Fruit fly (Drosophila melanogaster) whole organism, embryonic: ENCODE data around the gene Cpr73D.

Source experiments
- Abd-B ChIP-seq: fragments of 200-800 bp; sonication (Bioruptor generic); optimal IDR thresholded peaks from 2 replicates; lab custom pipeline; 2018; ENCODE audit warnings: missing biosample characterization, mild to moderate bottlenecking, missing genetic modification characterization, moderate library complexity
- Awh ChIP-seq: fragments of 200-800 bp; sonication (Bioruptor generic); IDR thresholded peaks from 2 replicates; pipeline ENCODE4, ENCODE4 v1.3.6; 2022; ENCODE audit warnings: missing biosample characterization, missing genetic modification characterization
- B-H1 ChIP-seq: fragments of 200-800 bp; sonication (Bioruptor generic); IDR thresholded peaks from 3 replicates; pipeline ENCODE4 v1.3.6; 2022; ENCODE audit warnings: missing biosample characterization, missing genetic modification characterization
- Bgb ChIP-seq: fragments of 200-800 bp; sonication (Bioruptor generic); IDR thresholded peaks from 2 replicates; pipeline ENCODE4 v1.3.6; 2022; ENCODE audit warnings: missing biosample characterization, missing genetic modification characterization; ENCODE audit not compliant: partially characterized antibody
- Blimp-1 ChIP-seq: fragments of 200-800 bp; sonication (Bioruptor generic); optimal IDR thresholded peaks from 3 replicates; lab custom pipeline; 2018; ENCODE audit warnings: missing biosample characterization, missing genetic modification characterization, mild to moderate bottlenecking, moderate library complexity, missing genetic modification reagents
- CG10209 ChIP-seq: fragments of 200-800 bp; sonication (Bioruptor generic); optimal IDR thresholded peaks from 3 replicates; lab custom pipeline; 2017; ENCODE audit warnings: missing biosample characterization, mild to moderate bottlenecking, missing genetic modification characterization, missing genetic modification reagents
- CG10321 ChIP-seq: fragments of 200-800 bp; sonication (Bioruptor generic); IDR thresholded peaks from 2 replicates; pipeline ENCODE4 v1.3.6; 2022; ENCODE audit warnings: missing biosample characterization, missing genetic modification characterization
- CG10431 ChIP-seq: fragments of 200-800 bp; sonication (Bioruptor generic); optimal IDR thresholded peaks from 3 replicates; lab custom pipeline; 2018; ENCODE audit warnings: missing biosample characterization, mild to moderate bottlenecking, missing genetic modification characterization
- CG11504 ChIP-seq: fragments of 200-800 bp; sonication (Bioruptor generic); optimal IDR thresholded peaks from 3 replicates; lab custom pipeline; 2019; ENCODE audit warnings: missing biosample characterization, mild to moderate bottlenecking, missing genetic modification characterization, moderate library complexity
- CG13287 ChIP-seq: fragments of 200-800 bp; sonication (Bioruptor generic); IDR thresholded peaks from 2 replicates; pipeline ENCODE4 v1.3.6; 2022; ENCODE audit warnings: missing biosample characterization, missing genetic modification characterization; ENCODE audit not compliant: partially characterized antibody
- CG14710 ChIP-seq: fragments of 200-800 bp; sonication (Bioruptor generic); optimal IDR thresholded peaks from 3 replicates; lab custom pipeline; 2019; ENCODE audit warnings: missing biosample characterization, mild to moderate bottlenecking, missing genetic modification characterization, moderate library complexity
- CG14860 ChIP-seq: fragments of 200-800 bp; sonication (Bioruptor generic); IDR thresholded peaks from 3 replicates; pipeline ENCODE4 v1.3.6; 2022; ENCODE audit warnings: missing biosample characterization, missing genetic modification characterization; ENCODE audit not compliant: partially characterized antibody
- CG3847 ChIP-seq: fragments of 200-800 bp; sonication (Bioruptor generic); IDR thresholded peaks from 2 replicates; pipeline ENCODE4 v1.3.6; 2022; ENCODE audit warnings: missing biosample characterization, missing genetic modification characterization
- CG4282 ChIP-seq: fragments of 200-800 bp; sonication (Bioruptor generic); optimal IDR thresholded peaks from 2 replicates; lab custom pipeline; 2016; ENCODE audit warnings: missing biosample characterization, missing genetic modification characterization
- CG8359 ChIP-seq: fragments of 200-800 bp; sonication (Bioruptor generic); optimal IDR thresholded peaks from 2 replicates; lab custom pipeline; 2017; ENCODE audit warnings: missing biosample characterization, mild to moderate bottlenecking, missing genetic modification characterization, borderline replicate concordance
- CG9817 ChIP-seq: fragments of 200-800 bp; sonication (Bioruptor generic); optimal IDR thresholded peaks from 2 replicates; lab custom pipeline; 2018; ENCODE audit warnings: missing biosample characterization, mild to moderate bottlenecking, missing genetic modification characterization, moderate library complexity
- CTCF ChIP-seq: fragments of 200-800 bp; sonication (Bioruptor generic); optimal IDR thresholded peaks from 2 replicates; lab custom pipeline; 2017; ENCODE audit warnings: missing biosample characterization, mild to moderate bottlenecking, missing genetic modification characterization, moderate library complexity
- D19B ChIP-seq: fragments of 200-800 bp; sonication (Bioruptor generic); optimal IDR thresholded peaks from 2 replicates; lab custom pipeline; 2017; ENCODE audit warnings: missing biosample characterization, mild to moderate bottlenecking, missing genetic modification characterization
- Dip2 ChIP-seq: fragments of 200-800 bp; sonication (Bioruptor generic); IDR thresholded peaks from 2 replicates; pipeline ENCODE4 v1.3.6; 2022; ENCODE audit warnings: missing biosample characterization, missing genetic modification characterization
- Doc3 ChIP-seq: fragments of 200-800 bp; sonication (Bioruptor generic); IDR thresholded peaks from 3 replicates; pipeline ENCODE4 v1.3.6; 2022; ENCODE audit warnings: missing biosample characterization, missing genetic modification characterization; ENCODE audit not compliant: partially characterized antibody
- Dp ChIP-seq: fragments of 200-800 bp; sonication (Bioruptor generic); optimal IDR thresholded peaks from 2 replicates; lab custom pipeline; 2018; ENCODE audit warnings: missing biosample characterization, mild to moderate bottlenecking, missing genetic modification characterization, moderate library complexity
- Drgx ChIP-seq: fragments of 200-800 bp; sonication (Bioruptor generic); IDR thresholded peaks from 2 replicates; pipeline ENCODE4 v1.3.6; 2022; ENCODE audit warnings: missing biosample characterization, missing genetic modification characterization
- HLH4C ChIP-seq: fragments of 200-800 bp; sonication (Bioruptor generic); IDR thresholded peaks from 3 replicates; pipeline ENCODE4 v1.3.6; 2022; ENCODE audit warnings: missing biosample characterization, missing genetic modification characterization; ENCODE audit not compliant: partially characterized antibody
- Hr51 ChIP-seq, 2 experiments: fragments of 200-800 bp; sonication (Bioruptor generic); optimal IDR thresholded peaks; 2 replicates in 1 of 2; 3 replicates in 1 of 2; lab custom pipeline; 2016 to 2018; ENCODE audit warnings: missing biosample characterization in 2 of 2, missing genetic modification characterization in 2 of 2, mild to moderate bottlenecking in 1 of 2, moderate library complexity in 1 of 2
- Jarid2 ChIP-seq: fragments of 200-800 bp; sonication (Bioruptor generic); optimal IDR thresholded peaks from 3 replicates; lab custom pipeline; 2017; ENCODE audit warnings: mild to moderate bottlenecking, missing biosample characterization, missing genetic modification reagents, missing genetic modification characterization
- Lpt ChIP-seq: fragments of >200 bp; optimal IDR thresholded peaks from 2 replicates; lab custom pipeline; 2018; ENCODE audit warnings: missing biosample characterization, missing genetic modification characterization
- MBD-R2 ChIP-seq: fragments of 200-800 bp; sonication (Bioruptor generic); IDR thresholded peaks from 2 replicates; pipeline ENCODE4 v1.3.6; 2022; ENCODE audit warnings: missing biosample characterization, missing genetic modification characterization
- Myb ChIP-seq: fragments of 200-800 bp; sonication (Bioruptor generic); optimal IDR thresholded peaks from 2 replicates; lab custom pipeline; 2016; ENCODE audit warnings: missing biosample characterization, missing genetic modification characterization
- NfI ChIP-seq: fragments of 200-800 bp; sonication (Bioruptor generic); optimal IDR thresholded peaks from 3 replicates; lab custom pipeline; 2018; ENCODE audit warnings: missing biosample characterization, mild to moderate bottlenecking, missing genetic modification characterization, moderate library complexity
- bsh ChIP-seq, 2 experiments: fragments of 200-800 bp; sonication (Bioruptor generic); optimal IDR thresholded peaks; 2 replicates each; lab custom pipeline; 2017 to 2018; ENCODE audit warnings: mild to moderate bottlenecking in 2 of 2, missing biosample characterization in 2 of 2, missing genetic modification characterization in 2 of 2, moderate library complexity in 1 of 2
- cg ChIP-seq: fragments of 200-800 bp; sonication (Bioruptor generic); optimal IDR thresholded peaks from 3 replicates; lab custom pipeline; 2019; ENCODE audit warnings: missing biosample characterization, mild to moderate bottlenecking, missing genetic modification characterization, moderate library complexity
- dmrt11E ChIP-seq: fragments of 200-800 bp; sonication (Bioruptor generic); optimal IDR thresholded peaks from 3 replicates; lab custom pipeline; 2018; ENCODE audit warnings: missing biosample characterization, mild to moderate bottlenecking, missing genetic modification characterization, moderate library complexity
- dmrt99B ChIP-seq: fragments of 200-800 bp; sonication (Bioruptor generic); optimal IDR thresholded peaks from 2 replicates; lab custom pipeline; 2018; ENCODE audit warnings: missing biosample characterization, mild to moderate bottlenecking, missing genetic modification characterization, moderate library complexity
- dysf ChIP-seq: fragments of 200-800 bp; sonication (Bioruptor generic); IDR thresholded peaks from 3 replicates; pipeline ENCODE4 v1.3.6; 2022; ENCODE audit warnings: missing biosample characterization, missing genetic modification characterization
- eve ChIP-seq, 2 experiments: fragments of >200 bp; optimal IDR thresholded peaks; 2 replicates each; lab custom pipeline; 2017; ENCODE audit warnings: missing biosample characterization in 2 of 2, missing genetic modification characterization in 2 of 2
- gcm2 ChIP-seq: fragments of 200-800 bp; sonication (Bioruptor generic); optimal IDR thresholded peaks from 2 replicates; lab custom pipeline; 2016; ENCODE audit warnings: missing biosample characterization, missing genetic modification characterization
- jumu ChIP-seq: fragments of 200-800 bp; sonication (Bioruptor generic); optimal IDR thresholded peaks from 3 replicates; lab custom pipeline; 2016; ENCODE audit warnings: missing biosample characterization, missing genetic modification characterization
- kay ChIP-seq: fragments of 200-800 bp; sonication (Bioruptor generic); optimal IDR thresholded peaks from 2 replicates; lab custom pipeline; 2016; ENCODE audit warnings: missing biosample characterization, missing genetic modification characterization
- knrl ChIP-seq: fragments of 200-800 bp; sonication (Bioruptor generic); IDR thresholded peaks from 3 replicates; pipeline ENCODE4 v1.3.6; 2022; ENCODE audit warnings: missing biosample characterization, missing genetic modification characterization; ENCODE audit not compliant: partially characterized antibody
- oc ChIP-seq: fragments of 200-800 bp; sonication (Bioruptor generic); optimal IDR thresholded peaks from 2 replicates; lab custom pipeline; 2018; ENCODE audit warnings: missing biosample characterization, mild to moderate bottlenecking, missing genetic modification characterization, moderate library complexity
- phol ChIP-seq: fragments of 200-800 bp; sonication (Bioruptor generic); optimal IDR thresholded peaks from 3 replicates; lab custom pipeline; 2018; ENCODE audit warnings: missing biosample characterization, mild to moderate bottlenecking, missing genetic modification characterization, moderate library complexity
- scrt ChIP-seq: fragments of 200-800 bp; sonication (Bioruptor generic); optimal IDR thresholded peaks from 2 replicates; lab custom pipeline; 2018; ENCODE audit warnings: missing biosample characterization, mild to moderate bottlenecking, missing genetic modification characterization, moderate library complexity
- sr ChIP-seq: fragments of 200-800 bp; sonication (Bioruptor generic); IDR thresholded peaks from 3 replicates; pipeline ENCODE4 v1.3.6; 2022; ENCODE audit warnings: missing biosample characterization, missing genetic modification characterization
- stc ChIP-seq: fragments of 200-800 bp; sonication (Bioruptor generic); IDR thresholded peaks from 2 replicates; pipeline ENCODE4 v1.3.6; 2022; ENCODE audit warnings: missing biosample characterization, missing genetic modification characterization
- tll ChIP-seq, 2 experiments: fragments of 200-800 bp in 1 of 2; fragments of >200 bp in 1 of 2; sonication (Bioruptor generic) in 1 of 2; optimal IDR thresholded peaks; 2 replicates each; lab custom pipeline; 2017 to 2019; ENCODE audit warnings: missing biosample characterization in 2 of 2, missing genetic modification characterization in 2 of 2, mild to moderate bottlenecking in 1 of 2, moderate library complexity in 1 of 2
- tx ChIP-seq: fragments of 200-800 bp; sonication (Bioruptor generic); optimal IDR thresholded peaks from 2 replicates; lab custom pipeline; 2016; ENCODE audit warnings: missing biosample characterization, missing genetic modification characterization
- zen2 ChIP-seq: fragments of 200-800 bp; sonication (Bioruptor generic); IDR thresholded peaks from 3 replicates; pipeline ENCODE4 v1.3.6; 2022; ENCODE audit warnings: missing biosample characterization, missing genetic modification characterization; ENCODE audit not compliant: partially characterized antibody

The Cpr73D gene

DNA sequence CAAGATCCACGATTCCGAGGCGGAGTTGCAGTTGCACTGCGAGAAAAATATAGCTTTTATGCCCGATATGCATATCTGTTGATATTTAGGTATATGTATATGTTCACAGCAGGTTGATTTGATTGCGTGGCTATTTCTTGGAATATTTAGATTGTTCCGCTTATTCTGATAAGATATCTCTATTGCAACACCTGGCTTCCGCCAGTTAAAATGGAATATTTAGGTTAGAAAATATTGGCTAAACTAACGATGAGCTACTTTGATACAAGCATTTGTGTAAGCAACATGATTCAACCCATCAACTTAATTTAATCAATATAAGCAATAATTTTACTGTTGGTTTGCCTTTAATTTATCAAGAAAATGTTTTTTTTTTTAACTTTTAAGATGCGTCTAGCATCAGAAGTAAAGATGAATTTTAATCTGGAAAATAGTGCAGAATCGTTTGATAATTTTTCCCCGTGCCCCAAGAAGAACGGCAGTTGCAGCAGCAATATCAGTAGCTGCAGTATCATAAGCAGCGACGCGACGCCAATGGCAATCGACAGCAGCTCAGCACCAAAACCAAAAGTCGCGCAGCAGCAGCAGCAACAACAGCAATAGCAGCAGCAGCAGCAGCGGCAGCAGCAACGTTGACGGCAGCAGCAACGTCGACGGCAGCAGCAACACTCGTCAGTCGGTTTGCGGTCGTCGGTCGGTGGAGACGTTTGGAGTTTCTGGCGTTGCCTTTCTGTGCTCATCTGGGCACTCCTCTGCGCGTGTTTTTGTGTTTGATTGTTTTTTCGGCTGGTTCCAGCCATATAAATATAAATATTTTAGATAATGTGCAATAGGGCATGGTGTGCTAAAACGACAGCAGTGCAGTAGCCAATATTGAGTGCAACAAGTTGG is 18.4 kb upstream of the Cpr73D start:
- TF ChIP-seq gcm2 (GFP tag; lab: Kevin White, UChicago) (no peak), dmrt11E (tag; lab: Kevin White, UChicago) (peak; percentile 28), CG13287 (peak; percentile 39; the same call in 1 of the 2 replicates), MBD-R2 (GFP tag; lab: Robert Waterston, UW) (no peak), D19B (GFP tag; lab: Kevin White, UChicago) (no peak), Abd-B (GFP tag; lab: Kevin White, UChicago) (no peak), Blimp-1 (GFP tag; lab: Kevin White, UChicago) (peak; percentile 4), jumu (no peak), CG14860 (GFP tag; lab: Robert Waterston, UW) (0 out of 3 replicates have a peak, but pooled peaks have one; percentile 41), phol (tag; lab: Kevin White, UChicago) (peak; percentile 25), Dp (no peak), Hr51 (GFP tag; optimal IDR thresholded peaks at IDR 0.05; lab: Kevin White, UChicago) (no peak), tll (GFP tag; optimal IDR thresholded peaks at IDR 0.05; lab: Kevin White, UChicago) (no peak), HLH4C (no peak), knrl (0 out of 3 replicates have a peak, but pooled peaks have one; percentile 14), Drgx (GFP tag; lab: Robert Waterston, UW) (peak; percentile 34), Awh (GFP tag; lab: Robert Waterston, UW) (peak; percentile 45; the same call in 1 of the 2 replicates), sr (0 out of 3 replicates have a peak, but pooled peaks have one; percentile 42), Jarid2 (GFP tag; lab: Kevin White, UChicago) (peak; percentile 84), oc (tag; lab: Kevin White, UChicago) (peak; percentile 29), kay (no peak), CG14710 (tag; lab: Kevin White, UChicago) (peak; percentile 38), eve (GFP tag; optimal IDR thresholded peaks at IDR 0.05; lab: Kevin White, UChicago) (peak in 1 of 2 experiments; percentile 59), zen2 (GFP tag; lab: Robert Waterston, UW) (0 out of 3 replicates have a peak, but pooled peaks have one; percentile 28), Myb (GFP tag; lab: Kevin White, UChicago) (no peak), cg (GFP tag; lab: Kevin White, UChicago) (no peak), CG8359 (peak; percentile 27), CG10209 (GFP tag; lab: Kevin White, UChicago) (no peak), bsh (GFP tag; optimal IDR thresholded peaks at IDR 0.05; lab: Kevin White, UChicago) (peak in 1 of 2 experiments; percentile 77), dysf (GFP tag; lab: Robert Waterston, UW) (no peak), CG10431 (GFP tag; lab: Kevin White, UChicago) (no peak), scrt (no peak), CG11504 (tag; lab: Kevin White, UChicago) (peak; percentile 8), NfI (GFP tag; lab: Kevin White, UChicago) (no peak), stc (GFP tag; lab: Robert Waterston, UW) (peak; percentile 28; the same call in 1 of the 2 replicates), CG4282 (GFP tag; lab: Kevin White, UChicago) (no peak), tx (GFP tag; lab: Kevin White, UChicago) (no peak), Doc3 (GFP tag; lab: Robert Waterston, UW) (no peak), CG10321 (GFP tag; lab: Robert Waterston, UW) (no peak), B-H1 (no peak), CG3847 (no peak), Lpt (GFP tag; lab: Kevin White, UChicago) (no peak), dmrt99B (tag; lab: Kevin White, UChicago) (peak; percentile 11), CG9817 (tag; lab: Kevin White, UChicago) (no peak), CTCF (no peak), Bgb (GFP tag; lab: Robert Waterston, UW) (peak; percentile 45; the same call in 1 of the 2 replicates), Dip2 (GFP tag; lab: Robert Waterston, UW) (no peak)
